Fruit fly (Drosophila melanogaster) whole organism, prepupa: Measurements from ENCODE around the gene Acp29AB.
A peak's percentile ranks its signal among the peaks of the same experiment; 100 is the strongest.

ENCODE experiments used
- CG10631 ChIP-seq: fragments of 200-800 bp; sonication (Bioruptor generic); optimal IDR thresholded peaks from 2 replicates; lab custom pipeline; 2016; ENCODE audit warnings: missing biosample characterization, missing genetic modification characterization
- CG10669 ChIP-seq: fragments of 200-800 bp; sonication (Bioruptor generic); optimal IDR thresholded peaks from 3 replicates; lab custom pipeline; 2018; ENCODE audit warnings: missing biosample characterization, mild to moderate bottlenecking, missing genetic modification characterization, moderate library complexity
- CG11294 ChIP-seq: fragments of 200-800 bp; sonication (Bioruptor generic); IDR thresholded peaks from 2 replicates; pipeline ENCODE4 v1.3.6; 2022; ENCODE audit warnings: missing biosample characterization, missing genetic modification characterization
- CG11762 ChIP-seq: fragments of 200-800 bp; sonication (Bioruptor generic); optimal IDR thresholded peaks from 3 replicates; lab custom pipeline; 2016; ENCODE audit warnings: missing biosample characterization, missing genetic modification characterization; ENCODE audit not compliant: insufficient read depth
- CG11902 ChIP-seq: fragments of 200-800 bp; sonication (Bioruptor generic); optimal IDR thresholded peaks from 3 replicates; lab custom pipeline; 2016; ENCODE audit warnings: missing biosample characterization, missing genetic modification characterization
- CG15336 ChIP-seq: fragments of 200-800 bp; sonication (Bioruptor generic); IDR thresholded peaks from 2 replicates; pipeline ENCODE4 v1.3.6; 2022; ENCODE audit warnings: missing biosample characterization, missing genetic modification characterization
- CG1621 ChIP-seq: fragments of 200-800 bp; sonication (Bioruptor generic); optimal IDR thresholded peaks from 3 replicates; lab custom pipeline; 2018; ENCODE audit warnings: missing biosample characterization, mild to moderate bottlenecking, missing genetic modification characterization
- CG16779 ChIP-seq: fragments of 200-800 bp; sonication (Bioruptor generic); optimal IDR thresholded peaks from 3 replicates; lab custom pipeline; 2017; ENCODE audit warnings: missing biosample characterization, mild to moderate bottlenecking, missing genetic modification characterization
- CG3032 ChIP-seq: fragments of 200-800 bp; optimal IDR thresholded peaks from 2 replicates; lab custom pipeline; 2019; ENCODE audit warnings: missing biosample characterization, mild to moderate bottlenecking, missing genetic modification characterization, moderate library complexity
- CG31627 ChIP-seq: fragments of 200-800 bp; sonication (Bioruptor generic); optimal IDR thresholded peaks from 3 replicates; lab custom pipeline; 2016; ENCODE audit warnings: missing biosample characterization, missing genetic modification characterization
- CG32006 ChIP-seq: fragments of 200-800 bp; sonication (Bioruptor generic); optimal IDR thresholded peaks from 3 replicates; lab custom pipeline; 2017; ENCODE audit warnings: missing biosample characterization, mild to moderate bottlenecking, missing genetic modification characterization
- CG34406 ChIP-seq: fragments of 200-800 bp; sonication (Bioruptor generic); optimal IDR thresholded peaks from 3 replicates; lab custom pipeline; 2016; ENCODE audit warnings: missing biosample characterization, missing genetic modification characterization
- CG3919 ChIP-seq: fragments of 200-800 bp; sonication (Bioruptor generic); optimal IDR thresholded peaks from 3 replicates; lab custom pipeline; 2016; ENCODE audit warnings: missing biosample characterization, missing genetic modification characterization
- CG4318 ChIP-seq: fragments of 200-800 bp; sonication (Bioruptor generic); optimal IDR thresholded peaks from 3 replicates; lab custom pipeline; 2017; ENCODE audit warnings: missing biosample characterization, mild to moderate bottlenecking, missing genetic modification characterization
- CG6163 ChIP-seq: fragments of 200-800 bp; sonication (Bioruptor generic); IDR thresholded peaks from 3 replicates; pipeline ENCODE4 v1.3.6; 2022; ENCODE audit warnings: missing biosample characterization, missing genetic modification characterization
- CG6276 ChIP-seq: fragments of 200-800 bp; sonication (Bioruptor generic); optimal IDR thresholded peaks from 2 replicates; lab custom pipeline; 2017; ENCODE audit warnings: missing biosample characterization, mild to moderate bottlenecking, missing genetic modification characterization
- CG6792 ChIP-seq: fragments of 200-800 bp; sonication (Bioruptor generic); optimal IDR thresholded peaks from 3 replicates; lab custom pipeline; 2016; ENCODE audit warnings: missing biosample characterization, missing genetic modification characterization
- CG6808 ChIP-seq: fragments of 200-800 bp; sonication (Bioruptor generic); optimal IDR thresholded peaks from 3 replicates; lab custom pipeline; 2017; ENCODE audit warnings: missing biosample characterization, missing genetic modification characterization, mild to moderate bottlenecking, moderate library complexity, missing genetic modification reagents
- CG8119 ChIP-seq: fragments of 200-800 bp; sonication (Bioruptor generic); IDR thresholded peaks from 3 replicates; pipeline ENCODE4 v1.3.6; 2022; ENCODE audit warnings: missing biosample characterization, missing genetic modification characterization
- CG8632 ChIP-seq: fragments of 200-800 bp; sonication (Bioruptor generic); optimal IDR thresholded peaks from 3 replicates; lab custom pipeline; 2016; ENCODE audit warnings: missing biosample characterization, missing genetic modification characterization
- CG9139 ChIP-seq: fragments of 200-800 bp; sonication (Bioruptor generic); optimal IDR thresholded peaks from 3 replicates; lab custom pipeline; 2017; ENCODE audit warnings: missing biosample characterization, mild to moderate bottlenecking, missing genetic modification characterization
- Eip75B ChIP-seq: fragments of 200-800 bp; sonication (Bioruptor generic); optimal IDR thresholded peaks from 3 replicates; lab custom pipeline; 2016; ENCODE audit warnings: missing biosample characterization, missing genetic modification characterization
- Eip78C ChIP-seq: fragments of 200-800 bp; sonication (Bioruptor generic); peaks from one replicate; lab custom pipeline; 2016; ENCODE audit warnings: missing biosample characterization, missing genetic modification characterization
- Eip93F ChIP-seq: fragments of 200-800 bp; sonication (Bioruptor generic); optimal IDR thresholded peaks from 2 replicates; lab custom pipeline; 2016; ENCODE audit warnings: missing biosample characterization, mild to moderate bottlenecking, missing genetic modification characterization
- Ets21C ChIP-seq: fragments of 200-800 bp; sonication (Bioruptor generic); optimal IDR thresholded peaks from 3 replicates; lab custom pipeline; 2016; ENCODE audit warnings: missing biosample characterization, missing genetic modification characterization
- Ets96B ChIP-seq: fragments of 200-800 bp; optimal IDR thresholded peaks from 2 replicates; lab custom pipeline; 2019; ENCODE audit warnings: missing biosample characterization, mild to moderate bottlenecking, missing genetic modification characterization, moderate library complexity
- Hr4 ChIP-seq: fragments of 200-800 bp; sonication (Bioruptor generic); optimal IDR thresholded peaks from 3 replicates; lab custom pipeline; 2016; ENCODE audit warnings: missing biosample characterization, missing genetic modification characterization
- Lpt ChIP-seq: fragments of 200-800 bp; sonication (Bioruptor generic); optimal IDR thresholded peaks from 3 replicates; lab custom pipeline; 2016; ENCODE audit warnings: missing biosample characterization, missing genetic modification characterization
- Met ChIP-seq: fragments of 200-800 bp; sonication (Bioruptor generic); optimal IDR thresholded peaks from 3 replicates; lab custom pipeline; 2016; ENCODE audit warnings: missing biosample characterization, missing genetic modification characterization
- OdsH ChIP-seq: fragments of 200-800 bp; sonication (Bioruptor generic); optimal IDR thresholded peaks from 3 replicates; lab custom pipeline; 2016; ENCODE audit warnings: missing biosample characterization, missing genetic modification characterization
- Smox ChIP-seq: fragments of 200-800 bp; sonication (Bioruptor generic); optimal IDR thresholded peaks from 3 replicates; lab custom pipeline; 2016; ENCODE audit warnings: missing biosample characterization, missing genetic modification characterization
- Sox14 ChIP-seq: fragments of 200-800 bp; sonication (Bioruptor generic); optimal IDR thresholded peaks from 3 replicates; lab custom pipeline; 2016; ENCODE audit warnings: missing biosample characterization, missing genetic modification characterization
- Sox15 ChIP-seq: fragments of 200-800 bp; sonication (Bioruptor generic); optimal IDR thresholded peaks from 3 replicates; lab custom pipeline; 2016; ENCODE audit warnings: missing biosample characterization, missing genetic modification characterization
- achi ChIP-seq: fragments of 200-800 bp; sonication (Bioruptor generic); optimal IDR thresholded peaks from 3 replicates; lab custom pipeline; 2016; ENCODE audit warnings: missing biosample characterization, missing genetic modification characterization
- acj6 ChIP-seq: fragments of 200-800 bp; sonication (Bioruptor generic); optimal IDR thresholded peaks from 3 replicates; lab custom pipeline; 2016; ENCODE audit warnings: missing biosample characterization, missing genetic modification characterization
- esn ChIP-seq: fragments of 200-800 bp; sonication (Bioruptor generic); optimal IDR thresholded peaks from 2 replicates; lab custom pipeline; 2016; ENCODE audit warnings: missing biosample characterization, mild to moderate bottlenecking, missing genetic modification characterization, moderate library complexity
- fd59A ChIP-seq: fragments of 200-800 bp; sonication (Bioruptor generic); optimal IDR thresholded peaks from 2 replicates; lab custom pipeline; 2017; ENCODE audit warnings: missing biosample characterization, mild to moderate bottlenecking, missing genetic modification characterization, missing genetic modification reagents
- fd85E ChIP-seq: fragments of 200-800 bp; sonication (Bioruptor generic); optimal IDR thresholded peaks from 3 replicates; lab custom pipeline; 2016; ENCODE audit warnings: missing biosample characterization, missing genetic modification characterization
- fkh ChIP-seq: fragments of 200-800 bp; sonication (Bioruptor generic); optimal IDR thresholded peaks from 3 replicates; lab custom pipeline; 2017; ENCODE audit warnings: missing biosample characterization, mild to moderate bottlenecking, missing genetic modification characterization, moderate library complexity
- lz ChIP-seq: fragments of 200-800 bp; sonication (Bioruptor generic); optimal IDR thresholded peaks from 3 replicates; lab custom pipeline; 2016; ENCODE audit warnings: missing biosample characterization, missing genetic modification characterization
- net ChIP-seq: fragments of 200-800 bp; sonication (Bioruptor generic); optimal IDR thresholded peaks from 3 replicates; lab custom pipeline; 2016; ENCODE audit warnings: missing biosample characterization, missing genetic modification characterization
- pdm3 ChIP-seq: fragments of 200-800 bp; sonication (Bioruptor generic); optimal IDR thresholded peaks from 3 replicates; lab custom pipeline; 2016; ENCODE audit warnings: missing biosample characterization, missing genetic modification characterization
- salr ChIP-seq, 2 experiments: fragments of 200-800 bp; sonication (Bioruptor generic); optimal IDR thresholded peaks; 3 replicates each; lab custom pipeline; 2016 to 2018; ENCODE audit warnings: missing biosample characterization in 2 of 2, missing genetic modification characterization in 2 of 2, mild to moderate bottlenecking in 1 of 2
- spab ChIP-seq: fragments of 200-800 bp; sonication (Bioruptor generic); optimal IDR thresholded peaks from 2 replicates; lab custom pipeline; 2017; ENCODE audit warnings: missing biosample characterization, mild to moderate bottlenecking, missing genetic modification characterization, missing genetic modification reagents
- svp ChIP-seq: fragments of 200-800 bp; sonication (Bioruptor generic); peaks from one replicate; lab custom pipeline; 2016; ENCODE audit warnings: missing biosample characterization, missing genetic modification characterization
- vri ChIP-seq: fragments of 200-800 bp; sonication (Bioruptor generic); optimal IDR thresholded peaks from 3 replicates; lab custom pipeline; 2016; ENCODE audit warnings: missing biosample characterization, mild to moderate bottlenecking, missing genetic modification characterization

Acp29AB gene

dm6 chr2L:8420259-8420930 lies 27.4 kb upstream of the Acp29AB start (continued):
- TF ChIP-seq CG8632 (GFP tag; lab: Kevin White, UChicago) (peak; percentile 29), Met (GFP tag; lab: Kevin White, UChicago) (peak; percentile 11), CG11902 (GFP tag; lab: Kevin White, UChicago) (no peak), CG32006 (GFP tag; lab: Kevin White, UChicago) (peak; percentile 63), CG6808 (peak; percentile 75), salr (GFP tag; optimal IDR thresholded peaks at IDR 0.05; lab: Kevin White, UChicago) (no peak), CG3919 (GFP tag; lab: Kevin White, UChicago) (peak; percentile 9), Sox15 (GFP tag; lab: Kevin White, UChicago) (no peak), OdsH (GFP tag; lab: Kevin White, UChicago) (peak; percentile 44), Eip75B (GFP tag; lab: Kevin White, UChicago) (peak; percentile 15), fd59A (GFP tag; lab: Kevin White, UChicago) (peak; percentile 9), fd85E (GFP tag; lab: Kevin White, UChicago) (no peak), pdm3 (GFP tag; lab: Kevin White, UChicago) (peak; percentile 17), CG6276 (no peak)

dm6 chr2L:8419382-8419940 lies 26.4 kb upstream of the Acp29AB start:
- TF ChIP-seq pdm3 (GFP tag; lab: Kevin White, UChicago) (no peak), svp (GFP tag; lab: Kevin White, UChicago) (peak; percentile 96), CG6792 (GFP tag; lab: Kevin White, UChicago) (no peak), OdsH (GFP tag; lab: Kevin White, UChicago) (no peak), CG11902 (GFP tag; lab: Kevin White, UChicago) (no peak), CG3919 (GFP tag; lab: Kevin White, UChicago) (no peak), vri (peak; percentile 2), Eip75B (GFP tag; lab: Kevin White, UChicago) (peak; percentile 10), CG9139 (peak; percentile 8), achi (GFP tag; lab: Kevin White, UChicago) (peak; percentile 10), esn (no peak), acj6 (GFP tag; lab: Kevin White, UChicago) (no peak), Smox (GFP tag; lab: Kevin White, UChicago) (no peak), CG6163 (peak; percentile 42; the same call in 1 of the 3 replicates), CG10631 (GFP tag; lab: Kevin White, UChicago) (no peak), CG6276 (no peak), spab (GFP tag; lab: Kevin White, UChicago) (no peak), CG6808 (peak; percentile 69), CG8119 (GFP tag; lab: Robert Waterston, UW) (no peak), CG10669 (GFP tag; lab: Kevin White, UChicago) (no peak), CG3032 (tag; lab: Kevin White, UChicago) (peak; percentile 32), CG1621 (peak; percentile 23), CG11762 (GFP tag; lab: Kevin White, UChicago) (no peak), fd85E (GFP tag; lab: Kevin White, UChicago) (no peak), Ets96B (tag; lab: Kevin White, UChicago) (peak; percentile 28), CG31627 (GFP tag; lab: Kevin White, UChicago) (no peak), Eip78C (peak; percentile 75), Ets21C (GFP tag; lab: Kevin White, UChicago) (no peak), CG32006 (GFP tag; lab: Kevin White, UChicago) (no peak), Sox15 (GFP tag; lab: Kevin White, UChicago) (no peak), Eip93F (GFP tag; lab: Kevin White, UChicago) (no peak), CG15336 (GFP tag; lab: Robert Waterston, UW) (no peak), CG8632 (GFP tag; lab: Kevin White, UChicago) (no peak), Hr4 (GFP tag; lab: Kevin White, UChicago) (no peak), Lpt (no peak), Met (GFP tag; lab: Kevin White, UChicago) (no peak), CG16779 (tag; lab: Kevin White, UChicago) (peak; percentile 34), CG11294 (GFP tag; lab: Robert Waterston, UW) (no peak), CG4318 (GFP tag; lab: Kevin White, UChicago) (no peak), Sox14 (GFP tag; lab: Kevin White, UChicago) (peak; percentile 18), lz (GFP tag; lab: Kevin White, UChicago) (no peak), fkh (GFP tag; lab: Kevin White, UChicago) (no peak), CG34406 (GFP tag; lab: Kevin White, UChicago) (no peak), fd59A (GFP tag; lab: Kevin White, UChicago) (no peak), net (GFP tag; lab: Kevin White, UChicago) (no peak)
